Fruit fly (Drosophila melanogaster) Kc167 (cell line): ENCODE measurements around the gene CG6000.

Experiments used
- Myc ChIP-seq: fragments of >200 bp; optimal IDR thresholded peaks from 2 replicates; lab custom pipeline; 2017; ENCODE audit warnings: missing external identifiers
- h ChIP-seq: fragments of >200 bp; optimal IDR thresholded peaks from 3 replicates; lab custom pipeline; 2018; ENCODE audit warnings: missing external identifiers
- insv ChIP-seq: fragments of >200 bp; optimal IDR thresholded peaks from 3 replicates; lab custom pipeline; 2018; ENCODE audit warnings: missing external identifiers
- psq ChIP-seq: fragments of >200 bp; optimal IDR thresholded peaks from 2 replicates; lab custom pipeline; 2017; ENCODE audit warnings: missing external identifiers
- ttk ChIP-seq: sonication (Bioruptor generic); optimal IDR thresholded peaks from 2 replicates; lab custom pipeline; 2017; ENCODE audit warnings: missing external identifiers

DNA sequence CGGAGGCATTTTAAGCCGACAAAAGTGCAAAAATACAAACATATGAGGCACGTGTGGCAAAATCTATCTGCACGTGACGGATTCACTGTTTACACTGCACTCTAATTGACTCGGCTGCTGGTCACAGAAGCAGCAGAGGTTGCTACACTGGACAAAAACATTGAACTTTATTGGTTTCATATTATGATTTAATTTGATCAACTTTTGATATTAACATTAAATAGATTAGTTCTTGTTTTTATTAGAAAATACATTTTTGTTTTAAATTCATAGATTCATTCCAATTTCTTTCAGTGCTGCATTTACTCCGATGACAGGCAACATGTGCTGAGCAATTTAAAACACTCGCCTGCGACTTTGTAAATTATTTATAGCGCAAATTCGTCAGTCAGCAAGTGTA is 24.9 kb downstream of the CG6000 start:
- TF ChIP-seq h (lab: Kevin White, UChicago): no peak
- no peak for TF ChIP-seq psq
- TF ChIP-seq Myc (lab: Kevin White, UChicago): no peak
- TF ChIP-seq insv (lab: Kevin White, UChicago): no peak
- TF ChIP-seq ttk (lab: Kevin White, UChicago): no peak
